2 fruit fly cellular contexts compared by ENCODE assay signal in the genomic region with DNA sequence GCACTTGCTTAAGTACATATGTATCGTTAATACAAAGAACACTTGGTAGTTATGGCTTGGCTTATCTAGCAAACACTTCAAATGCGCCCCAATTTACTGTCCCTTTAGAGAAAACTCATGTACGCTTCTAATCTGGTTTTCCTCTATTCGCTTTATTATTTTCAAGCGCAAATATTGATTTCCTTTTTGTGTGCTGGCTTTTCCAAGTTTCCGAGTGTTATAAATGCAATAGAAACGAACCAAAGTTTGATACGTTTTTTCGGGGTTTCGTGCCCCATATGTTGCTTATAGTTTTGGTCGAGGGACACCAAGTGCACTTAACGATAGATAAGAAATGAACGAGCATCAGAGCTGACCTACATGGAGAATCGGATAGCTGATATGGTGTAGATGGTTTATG.
A peak's percentile ranks its signal among the peaks of the same experiment; 100 is the strongest.
TF ChIP-seq lines count a peak whose summit lies in the region.

No protein-coding gene starts in this region.

- TF ChIP-seq CTCF in whole organism, embryonic (GFP tag; optimal IDR thresholded peaks at IDR 0.05; lab: Kevin White, UChicago) = no peak

TF ChIP-seq in whole organism, embryonic, 481 proteins besides CTCF, POLR2A, EP300 and RAD21:
- peak; percentile 16 for TF ChIP-seq grn (GFP tag; optimal IDR thresholded peaks at IDR 0.05; lab: Kevin White, UChicago)
- TF ChIP-seq eve (GFP tag; optimal IDR thresholded peaks at IDR 0.05; lab: Kevin White, UChicago) = peak in 1 of 2 experiments; percentile 40
- no peak for TF ChIP-seq ro (GFP tag; IDR thresholded peaks at IDR 0.05; lab: Robert Waterston, UW)
- peak; percentile 75 for TF ChIP-seq CG10431 (GFP tag; optimal IDR thresholded peaks at IDR 0.05; lab: Kevin White, UChicago)
- TF ChIP-seq ATbp (GFP tag; optimal IDR thresholded peaks at IDR 0.05; lab: Kevin White, UChicago) = peak; percentile 21
- peak; percentile 21 for TF ChIP-seq twi (tag; optimal IDR thresholded peaks at IDR 0.05; lab: Kevin White, UChicago)
- TF ChIP-seq CG15601 (tag; optimal IDR thresholded peaks at IDR 0.05; lab: Kevin White, UChicago) = peak; percentile 46
- TF ChIP-seq PHDP (tag; optimal IDR thresholded peaks at IDR 0.05; lab: Kevin White, UChicago) = peak; percentile 18
- no peak for TF ChIP-seq zf30C (GFP tag; optimal IDR thresholded peaks at IDR 0.05; lab: Kevin White, UChicago)
- peak; percentile 43 for TF ChIP-seq CG2202 (tag; optimal IDR thresholded peaks at IDR 0.05; lab: Kevin White, UChicago)
- TF ChIP-seq Fer3 (tag; optimal IDR thresholded peaks at IDR 0.05; lab: Kevin White, UChicago) = no peak
- TF ChIP-seq gt (GFP tag; IDR thresholded peaks at IDR 0.05; lab: Robert Waterston, UW) = no peak
- TF ChIP-seq sens (GFP tag; lab: Kevin White, UChicago) = peak; percentile 70
- TF ChIP-seq CG17568 (GFP tag; optimal IDR thresholded peaks at IDR 0.05; lab: Kevin White, UChicago) = peak; percentile 37
- no peak for TF ChIP-seq Hr3 (GFP tag; optimal IDR thresholded peaks at IDR 0.05; lab: Kevin White, UChicago)
- TF ChIP-seq TFAM (GFP tag; optimal IDR thresholded peaks at IDR 0.05; lab: Kevin White, UChicago) = no peak
- TF ChIP-seq Kr (GFP tag; optimal IDR thresholded peaks at IDR 0.05; lab: Kevin White, UChicago) = peak; percentile 3
- TF ChIP-seq bsh (GFP tag; optimal IDR thresholded peaks at IDR 0.05; lab: Kevin White, UChicago) = peak in 1 of 2 experiments; percentile 21
- TF ChIP-seq dmrt11E (tag; optimal IDR thresholded peaks at IDR 0.05; lab: Kevin White, UChicago) = peak; percentile 32
- TF ChIP-seq CG2199 (GFP tag; IDR thresholded peaks at IDR 0.05; lab: Robert Waterston, UW) = 0 out of 3 replicates have a peak, but pooled peaks have one; percentile 45
- TF ChIP-seq exex (tag; optimal IDR thresholded peaks at IDR 0.05; lab: Kevin White, UChicago) = peak; percentile 17
- TF ChIP-seq Deaf1 (tag; optimal IDR thresholded peaks at IDR 0.05; lab: Kevin White, UChicago) = peak; percentile 29
- 0 out of 3 replicates have a peak, but pooled peaks have one; percentile 7 for TF ChIP-seq ken (GFP tag; IDR thresholded peaks at IDR 0.05; lab: Robert Waterston, UW)
- TF ChIP-seq CG3407 (GFP tag; optimal IDR thresholded peaks at IDR 0.05; lab: Kevin White, UChicago) = peak; percentile 6
- peak; percentile 11 for TF ChIP-seq CG4707 (GFP tag; optimal IDR thresholded peaks at IDR 0.05; lab: Kevin White, UChicago)
- TF ChIP-seq Hand (GFP tag; optimal IDR thresholded peaks at IDR 0.05; lab: Kevin White, UChicago) = no peak
- TF ChIP-seq salm (tag; optimal IDR thresholded peaks at IDR 0.05; lab: Kevin White, UChicago) = peak; percentile 41
- peak; percentile 22 for TF ChIP-seq CG1529 (GFP tag; optimal IDR thresholded peaks at IDR 0.05; lab: Kevin White, UChicago)
- TF ChIP-seq CG18262 (tag; optimal IDR thresholded peaks at IDR 0.05; lab: Kevin White, UChicago) = peak; percentile 3
- no peak for TF ChIP-seq CG7987 (GFP tag; optimal IDR thresholded peaks at IDR 0.05; lab: Kevin White, UChicago)
- TF ChIP-seq CG16779 (GFP tag; IDR thresholded peaks at IDR 0.05; lab: Robert Waterston, UW) = no peak
- TF ChIP-seq gem (tag; optimal IDR thresholded peaks at IDR 0.05; lab: Kevin White, UChicago) = peak; percentile 18
- no peak for TF ChIP-seq org-1 (GFP tag; optimal IDR thresholded peaks at IDR 0.05; lab: Kevin White, UChicago)
- peak; percentile 63 for TF ChIP-seq CG33557 (GFP tag; optimal IDR thresholded peaks at IDR 0.05; lab: Kevin White, UChicago)
TF ChIP-seq in whole organism, embryonic: peak in this region for 24.

TF ChIP-seq in whole organism, prepupa, 60 proteins besides CTCF, POLR2A, EP300 and RAD21:
- TF ChIP-seq Sox15 (GFP tag; optimal IDR thresholded peaks at IDR 0.05; lab: Kevin White, UChicago) = no peak
- peak; percentile 51 for TF ChIP-seq fkh (GFP tag; optimal IDR thresholded peaks at IDR 0.05; lab: Kevin White, UChicago)
